Fruit fly (Drosophila melanogaster) whole organism, adult: ENCODE data around the gene kek3.
A peak's percentile ranks its signal among the peaks of the same experiment; 100 is the strongest.

Experiments used
- CG11617 ChIP-seq: fragments of 200-800 bp; sonication (Bioruptor generic); optimal IDR thresholded peaks from 2 replicates; lab custom pipeline; 2017; ENCODE audit warnings: mild to moderate bottlenecking, missing biosample characterization, missing genetic modification reagents, missing genetic modification characterization
- CG12768 ChIP-seq: fragments of 200-800 bp; sonication (Bioruptor generic); optimal IDR thresholded peaks from 2 replicates; lab custom pipeline; 2017; ENCODE audit warnings: missing biosample characterization, missing genetic modification characterization, mild to moderate bottlenecking, moderate library complexity, missing genetic modification reagents
- CG14711 ChIP-seq: fragments of 200-800 bp; sonication (Bioruptor generic); optimal IDR thresholded peaks from 2 replicates; lab custom pipeline; 2018; ENCODE audit warnings: missing biosample characterization, mild to moderate bottlenecking, missing genetic modification characterization, moderate library complexity
- CG1620 ChIP-seq: fragments of 200-800 bp; sonication (Bioruptor generic); optimal IDR thresholded peaks from 2 replicates; lab custom pipeline; 2016; ENCODE audit warnings: missing biosample characterization, missing genetic modification characterization
- CG33017 ChIP-seq: fragments of 200-800 bp; sonication (Bioruptor generic); optimal IDR thresholded peaks from 2 replicates; lab custom pipeline; 2018; ENCODE audit warnings: missing biosample characterization, mild to moderate bottlenecking, missing genetic modification characterization, moderate library complexity
- CG5204 ChIP-seq: fragments of 200-800 bp; sonication (Bioruptor generic); optimal IDR thresholded peaks from 2 replicates; lab custom pipeline; 2016; ENCODE audit warnings: missing biosample characterization, missing genetic modification characterization
- CG7045 ChIP-seq: fragments of 200-800 bp; sonication (Bioruptor generic); optimal IDR thresholded peaks from 2 replicates; lab custom pipeline; 2017; ENCODE audit warnings: missing biosample characterization, mild to moderate bottlenecking, missing genetic modification characterization
- CG7101 ChIP-seq: fragments of 200-800 bp; sonication (Bioruptor generic); optimal IDR thresholded peaks from 2 replicates; lab custom pipeline; 2018; ENCODE audit warnings: missing biosample characterization, mild to moderate bottlenecking, missing genetic modification characterization, moderate library complexity
- Clk ChIP-seq: fragments of 200-800 bp; sonication (Bioruptor generic); optimal IDR thresholded peaks from 2 replicates; lab custom pipeline; 2017; ENCODE audit warnings: missing biosample characterization, missing genetic modification characterization
- Crg-1 ChIP-seq: fragments of 200-800 bp; sonication (Bioruptor generic); optimal IDR thresholded peaks from 2 replicates; lab custom pipeline; 2016; ENCODE audit warnings: missing biosample characterization, missing genetic modification characterization
- Hr96 ChIP-seq: fragments of 200-800 bp; sonication (Bioruptor generic); optimal IDR thresholded peaks from 2 replicates; lab custom pipeline; 2016; ENCODE audit warnings: missing biosample characterization, missing genetic modification characterization
- Mnt ChIP-seq: fragments of 200-800 bp; sonication (Bioruptor generic); optimal IDR thresholded peaks from 2 replicates; lab custom pipeline; 2016; ENCODE audit warnings: missing biosample characterization, mild to moderate bottlenecking, missing genetic modification characterization
- bab1 ChIP-seq: fragments of 200-800 bp; sonication (Bioruptor generic); optimal IDR thresholded peaks from 3 replicates; lab custom pipeline; 2019; ENCODE audit warnings: missing biosample characterization, mild to moderate bottlenecking, missing genetic modification characterization, moderate library complexity
- cic ChIP-seq: fragments of 200-800 bp; sonication (Bioruptor generic); optimal IDR thresholded peaks from 2 replicates; lab custom pipeline; 2017; ENCODE audit warnings: missing biosample characterization, mild to moderate bottlenecking, missing genetic modification characterization, moderate library complexity
- cnc ChIP-seq, 2 experiments: fragments of >200 bp; optimal IDR thresholded peaks; 2 replicates each; lab custom pipeline; 2017
- kay ChIP-seq: fragments of 200-800 bp; sonication (Bioruptor generic); peaks from one replicate; lab custom pipeline; 2016; ENCODE audit warnings: missing biosample characterization, missing genetic modification characterization, borderline replicate concordance
- ovo ChIP-seq: fragments of 200-800 bp; sonication (Bioruptor generic); optimal IDR thresholded peaks from 2 replicates; lab custom pipeline; 2016; ENCODE audit warnings: missing biosample characterization, missing genetic modification characterization
- pad ChIP-seq: fragments of 200-800 bp; sonication (Bioruptor generic); optimal IDR thresholded peaks from 3 replicates; lab custom pipeline; 2017; ENCODE audit warnings: missing biosample characterization, missing genetic modification characterization, mild to moderate bottlenecking, moderate library complexity, missing genetic modification reagents
- tj ChIP-seq: fragments of 200-800 bp; sonication (Bioruptor generic); optimal IDR thresholded peaks from 3 replicates; lab custom pipeline; 2017; ENCODE audit warnings: missing biosample characterization, mild to moderate bottlenecking, missing genetic modification characterization, moderate library complexity
- toe ChIP-seq: fragments of 200-800 bp; sonication (Bioruptor generic); optimal IDR thresholded peaks from 2 replicates; lab custom pipeline; 2016; ENCODE audit warnings: missing biosample characterization, missing genetic modification characterization

The kek3 gene

DNA sequence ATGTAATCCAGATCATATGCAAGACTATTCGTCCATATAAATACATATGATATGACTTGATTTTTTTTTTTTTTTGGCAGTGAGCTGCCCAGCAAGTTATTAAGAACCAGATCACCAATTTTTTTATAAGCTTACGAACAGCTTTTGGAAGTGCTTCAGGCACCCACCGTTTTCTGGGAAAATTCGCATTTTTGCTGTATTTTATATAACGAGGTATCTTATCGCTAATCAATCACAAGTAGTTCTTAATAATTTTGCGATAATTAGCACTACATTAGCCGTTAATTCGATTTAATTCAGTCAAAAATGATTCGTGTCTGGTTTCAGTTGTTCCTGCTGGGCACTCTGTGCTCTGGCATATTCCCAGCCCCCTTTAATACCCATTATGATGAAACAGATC, 75.9 kb downstream of the kek3 start, which contains the start of gene CG7631:
Gene CG7631 (plus strand): TSS at position 301 of the 400 bp plus-strand sequence.
- TF ChIP-seq cic (GFP tag; lab: Kevin White, UChicago), result no peak
- no peak for TF ChIP-seq Crg-1 (GFP tag; lab: Kevin White, UChicago)
- TF ChIP-seq bab1 (GFP tag; lab: Kevin White, UChicago), result no peak
- no peak for TF ChIP-seq Clk
- TF ChIP-seq CG5204 (GFP tag; lab: Kevin White, UChicago), result no peak
- TF ChIP-seq toe (GFP tag; lab: Kevin White, UChicago), result no peak
- no peak for TF ChIP-seq CG11617 (GFP tag; lab: Kevin White, UChicago)
- no peak for TF ChIP-seq Hr96 (GFP tag; lab: Kevin White, UChicago)
- TF ChIP-seq CG1620 (GFP tag; lab: Kevin White, UChicago), result no peak
- TF ChIP-seq pad (GFP tag; lab: Kevin White, UChicago), result no peak
- TF ChIP-seq CG12768 (GFP tag; lab: Kevin White, UChicago), result no peak
- TF ChIP-seq CG7101 (tag; lab: Kevin White, UChicago), result no peak
- TF ChIP-seq cnc (optimal IDR thresholded peaks at IDR 0.05; lab: Kevin White, UChicago), result no peak
- TF ChIP-seq CG14711, result no peak
- no peak for TF ChIP-seq tj
- no peak for TF ChIP-seq Mnt (GFP tag; lab: Kevin White, UChicago)
- TF ChIP-seq CG7045 (GFP tag; lab: Kevin White, UChicago), result no peak
- no peak for TF ChIP-seq CG33017 (tag; lab: Kevin White, UChicago)
- no peak for TF ChIP-seq ovo (GFP tag; lab: Kevin White, UChicago)

DNA sequence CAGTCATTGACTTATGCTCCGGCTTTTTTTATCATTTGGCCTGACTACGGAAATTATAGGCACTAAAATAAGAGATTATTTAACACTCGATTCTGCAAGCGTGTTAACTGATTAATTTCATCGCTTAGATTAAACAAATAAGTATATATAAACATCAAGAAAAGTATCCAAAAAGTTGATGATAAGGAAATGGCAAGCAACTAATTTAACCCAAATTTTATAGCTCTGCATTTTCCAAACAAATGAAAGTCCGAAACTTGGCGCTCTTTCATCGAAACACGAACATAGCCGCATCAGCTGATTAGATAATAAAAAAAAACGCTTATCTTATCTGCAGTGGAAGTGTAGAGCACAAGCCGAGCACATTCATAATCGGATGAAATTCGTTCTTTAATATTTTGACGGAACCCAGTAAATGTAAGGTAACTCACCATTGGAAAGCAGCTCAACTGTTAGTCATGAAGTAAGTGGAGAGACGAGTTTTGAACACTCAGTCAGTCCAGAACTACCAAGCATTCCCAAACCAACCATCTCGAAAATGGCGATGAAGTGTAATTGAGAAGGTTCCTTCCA, 77.2 kb downstream of the kek3 start, which contains the start of gene CG18480:
Gene CG18480 (plus strand): TSS at position 407 of the 573 bp plus-strand sequence.
- TF ChIP-seq CG11617 (GFP tag; lab: Kevin White, UChicago) (peak; percentile 48), Crg-1 (GFP tag; lab: Kevin White, UChicago) (no peak), Clk (no peak), toe (GFP tag; lab: Kevin White, UChicago) (peak; percentile 67), Hr96 (GFP tag; lab: Kevin White, UChicago) (peak; percentile 65), tj (no peak), CG7101 (tag; lab: Kevin White, UChicago) (peak; percentile 74), bab1 (GFP tag; lab: Kevin White, UChicago) (no peak), cic (GFP tag; lab: Kevin White, UChicago) (no peak), CG5204 (GFP tag; lab: Kevin White, UChicago) (peak; percentile 49), CG12768 (GFP tag; lab: Kevin White, UChicago) (peak; percentile 52), CG1620 (GFP tag; lab: Kevin White, UChicago) (peak; percentile 16), CG14711 (peak; percentile 22), Mnt (GFP tag; lab: Kevin White, UChicago) (peak; percentile 70), cnc (optimal IDR thresholded peaks at IDR 0.05; lab: Kevin White, UChicago) (no peak), CG33017 (tag; lab: Kevin White, UChicago) (peak; percentile 50), CG7045 (GFP tag; lab: Kevin White, UChicago) (peak; percentile 46), ovo (GFP tag; lab: Kevin White, UChicago) (no peak), pad (GFP tag; lab: Kevin White, UChicago) (no peak), kay (GFP tag; lab: Kevin White, UChicago) (peak; percentile 97)
